Fruit fly (Drosophila melanogaster) whole organism, embryonic: ENCODE results near the gene Nos.

Experiments
- B-H1 ChIP-seq: fragments of 200-800 bp; sonication (Bioruptor generic); IDR thresholded peaks from 3 replicates; pipeline ENCODE4 v1.3.6; 2022; ENCODE audit warnings: missing biosample characterization, missing genetic modification characterization
- Blimp-1 ChIP-seq: fragments of 200-800 bp; sonication (Bioruptor generic); optimal IDR thresholded peaks from 3 replicates; lab custom pipeline; 2018; ENCODE audit warnings: missing biosample characterization, missing genetic modification characterization, mild to moderate bottlenecking, moderate library complexity, missing genetic modification reagents
- C15 ChIP-seq: fragments of 200-800 bp; sonication (Bioruptor generic); IDR thresholded peaks from 3 replicates; pipeline ENCODE4 v1.3.6; 2022; ENCODE audit warnings: missing biosample characterization, missing genetic modification characterization
- CG10267 ChIP-seq: fragments of 200-800 bp; sonication (Bioruptor generic); optimal IDR thresholded peaks from 2 replicates; lab custom pipeline; 2018; ENCODE audit warnings: missing biosample characterization, mild to moderate bottlenecking, missing genetic modification characterization, moderate library complexity
- CG10431 ChIP-seq: fragments of 200-800 bp; sonication (Bioruptor generic); optimal IDR thresholded peaks from 3 replicates; lab custom pipeline; 2018; ENCODE audit warnings: missing biosample characterization, mild to moderate bottlenecking, missing genetic modification characterization
- CG10462 ChIP-seq: fragments of 200-800 bp; sonication (Bioruptor generic); optimal IDR thresholded peaks from 2 replicates; lab custom pipeline; 2016; ENCODE audit warnings: missing biosample characterization, missing genetic modification characterization
- CG13287 ChIP-seq: fragments of 200-800 bp; sonication (Bioruptor generic); IDR thresholded peaks from 2 replicates; pipeline ENCODE4 v1.3.6; 2022; ENCODE audit warnings: missing biosample characterization, missing genetic modification characterization; ENCODE audit not compliant: partially characterized antibody
- CG13624 ChIP-seq: fragments of 200-800 bp; sonication (Bioruptor generic); optimal IDR thresholded peaks from 2 replicates; lab custom pipeline; 2016; ENCODE audit warnings: missing biosample characterization, missing genetic modification characterization
- CG16815 ChIP-seq: fragments of 200-800 bp; sonication (Bioruptor generic); optimal IDR thresholded peaks from 3 replicates; lab custom pipeline; 2017; ENCODE audit warnings: missing biosample characterization, mild to moderate bottlenecking, missing genetic modification characterization
- CG16863 ChIP-seq: fragments of 200-800 bp; sonication (Bioruptor generic); optimal IDR thresholded peaks from 3 replicates; lab custom pipeline; 2016; ENCODE audit warnings: missing biosample characterization, missing genetic modification characterization
- CG18599 ChIP-seq: fragments of 200-800 bp; sonication (Bioruptor generic); optimal IDR thresholded peaks from 3 replicates; lab custom pipeline; 2017; ENCODE audit warnings: missing biosample characterization, missing genetic modification characterization, mild to moderate bottlenecking, moderate library complexity, missing genetic modification reagents
- CG18764 ChIP-seq: fragments of 200-800 bp; sonication (Bioruptor generic); optimal IDR thresholded peaks from 3 replicates; lab custom pipeline; 2016; ENCODE audit warnings: missing biosample characterization, missing genetic modification characterization
- CG3163 ChIP-seq: fragments of 200-800 bp; sonication (Bioruptor generic); optimal IDR thresholded peaks from 3 replicates; lab custom pipeline; 2016; ENCODE audit warnings: missing biosample characterization, missing genetic modification characterization
- CG32532 ChIP-seq: fragments of 200-800 bp; sonication (Bioruptor generic); IDR thresholded peaks from 2 replicates; pipeline ENCODE4 v1.3.6; 2022; ENCODE audit warnings: missing biosample characterization, missing genetic modification characterization
- CG34422 ChIP-seq: fragments of 200-800 bp; sonication (Bioruptor generic); IDR thresholded peaks from 3 replicates; pipeline ENCODE4 v1.3.6; 2022; ENCODE audit warnings: missing biosample characterization, missing genetic modification characterization
- CG4617 ChIP-seq: fragments of 200-800 bp; sonication (Bioruptor generic); optimal IDR thresholded peaks from 3 replicates; lab custom pipeline; 2016; ENCODE audit warnings: missing biosample characterization, missing genetic modification characterization, borderline replicate concordance
- CG4730 ChIP-seq: fragments of 200-800 bp; sonication (Bioruptor generic); IDR thresholded peaks from 2 replicates; pipeline ENCODE4 v1.3.6; 2022; ENCODE audit warnings: missing biosample characterization, missing genetic modification characterization
- CG7357 ChIP-seq: fragments of 200-800 bp; sonication (Bioruptor generic); IDR thresholded peaks from 3 replicates; pipeline ENCODE4 v1.3.6; 2022; ENCODE audit warnings: missing biosample characterization, missing genetic modification characterization
- CG7556 ChIP-seq: fragments of 200-800 bp; sonication (Bioruptor generic); optimal IDR thresholded peaks from 2 replicates; lab custom pipeline; 2017; ENCODE audit warnings: missing biosample characterization, mild to moderate bottlenecking, missing genetic modification characterization
- CG7745 ChIP-seq: fragments of 200-800 bp; sonication (Bioruptor generic); optimal IDR thresholded peaks from 2 replicates; lab custom pipeline; 2018; ENCODE audit warnings: missing biosample characterization, mild to moderate bottlenecking, missing genetic modification characterization, moderate library complexity
- CG8089 ChIP-seq: fragments of 200-800 bp; sonication (Bioruptor generic); optimal IDR thresholded peaks from 3 replicates; lab custom pipeline; 2016; ENCODE audit warnings: missing biosample characterization, missing genetic modification characterization
- CG9609 ChIP-seq: fragments of 200-800 bp; sonication (Bioruptor generic); optimal IDR thresholded peaks from 3 replicates; lab custom pipeline; 2016; ENCODE audit warnings: missing biosample characterization, missing genetic modification characterization
- Dad ChIP-seq: fragments of 200-800 bp; sonication (Bioruptor generic); optimal IDR thresholded peaks from 3 replicates; lab custom pipeline; 2016; ENCODE audit warnings: missing biosample characterization, missing genetic modification characterization
- Dip3 ChIP-seq: fragments of 200-800 bp; sonication (Bioruptor generic); optimal IDR thresholded peaks from 3 replicates; lab custom pipeline; 2016; ENCODE audit warnings: missing biosample characterization, missing genetic modification characterization
- Dp ChIP-seq: fragments of 200-800 bp; sonication (Bioruptor generic); optimal IDR thresholded peaks from 2 replicates; lab custom pipeline; 2018; ENCODE audit warnings: missing biosample characterization, mild to moderate bottlenecking, missing genetic modification characterization, moderate library complexity
- E2f1 ChIP-seq: fragments of 200-800 bp; sonication (Bioruptor generic); IDR thresholded peaks from 2 replicates; pipeline ENCODE4 v1.3.6; 2022; ENCODE audit warnings: missing biosample characterization, missing genetic modification characterization
- Fer3 ChIP-seq: fragments of 200-800 bp; sonication (Bioruptor generic); optimal IDR thresholded peaks from 2 replicates; lab custom pipeline; 2018; ENCODE audit warnings: missing biosample characterization, mild to moderate bottlenecking, missing genetic modification characterization, moderate library complexity
- H15 ChIP-seq: fragments of 200-800 bp; sonication (Bioruptor generic); IDR thresholded peaks from 3 replicates; pipeline ENCODE4 v1.3.6; 2022; ENCODE audit warnings: missing biosample characterization, missing genetic modification characterization
- HLH3B ChIP-seq: fragments of 200-800 bp; sonication (Bioruptor generic); IDR thresholded peaks from 2 replicates; pipeline ENCODE4 v1.3.6; 2022; ENCODE audit warnings: missing biosample characterization, missing genetic modification characterization
- HLH54F ChIP-seq: fragments of 200-800 bp; sonication (Bioruptor generic); optimal IDR thresholded peaks from 3 replicates; lab custom pipeline; 2016; ENCODE audit warnings: missing biosample characterization, missing genetic modification characterization
- Hmr ChIP-seq: fragments of 200-800 bp; sonication (Bioruptor generic); optimal IDR thresholded peaks from 3 replicates; lab custom pipeline; 2017; ENCODE audit warnings: mild to moderate bottlenecking, missing biosample characterization, missing genetic modification reagents, missing genetic modification characterization
- Hsf ChIP-seq: fragments of 200-800 bp; sonication (Bioruptor generic); optimal IDR thresholded peaks from 3 replicates; lab custom pipeline; 2016; ENCODE audit warnings: missing biosample characterization, missing genetic modification characterization
- MBD-R2 ChIP-seq: fragments of 200-800 bp; sonication (Bioruptor generic); IDR thresholded peaks from 2 replicates; pipeline ENCODE4 v1.3.6; 2022; ENCODE audit warnings: missing biosample characterization, missing genetic modification characterization
- MESR4 ChIP-seq: fragments of 200-800 bp; sonication (Bioruptor generic); optimal IDR thresholded peaks from 2 replicates; lab custom pipeline; 2018; ENCODE audit warnings: missing biosample characterization, mild to moderate bottlenecking, missing genetic modification characterization, moderate library complexity
- Sry-β ChIP-seq: fragments of 200-800 bp; sonication (Bioruptor generic); optimal IDR thresholded peaks from 2 replicates; lab custom pipeline; 2018; ENCODE audit warnings: missing biosample characterization, mild to moderate bottlenecking, missing genetic modification characterization, moderate library complexity
- Sry-δ ChIP-seq: fragments of 200-800 bp; sonication (Bioruptor generic); optimal IDR thresholded peaks from 2 replicates; lab custom pipeline; 2016; ENCODE audit warnings: missing biosample characterization, missing genetic modification characterization
- Xrp1 ChIP-seq: fragments of 200-800 bp; sonication (Bioruptor generic); IDR thresholded peaks from 2 replicates; pipeline ENCODE4 v1.3.6; 2022; ENCODE audit warnings: missing biosample characterization, missing genetic modification characterization
- bab2 ChIP-seq: fragments of 200-800 bp; sonication (Bioruptor generic); optimal IDR thresholded peaks from 2 replicates; lab custom pipeline; 2016; ENCODE audit warnings: missing biosample characterization, missing genetic modification characterization
- bigmax ChIP-seq: fragments of 200-800 bp; sonication (Bioruptor generic); optimal IDR thresholded peaks from 2 replicates; lab custom pipeline; 2018; ENCODE audit warnings: missing biosample characterization, mild to moderate bottlenecking, missing genetic modification characterization
- bowl ChIP-seq: fragments of 200-800 bp; sonication (Bioruptor generic); IDR thresholded peaks from 2 replicates; pipeline ENCODE4 v1.3.6; 2022; ENCODE audit warnings: missing biosample characterization, missing genetic modification characterization
- cg ChIP-seq: fragments of 200-800 bp; sonication (Bioruptor generic); optimal IDR thresholded peaks from 3 replicates; lab custom pipeline; 2019; ENCODE audit warnings: missing biosample characterization, mild to moderate bottlenecking, missing genetic modification characterization, moderate library complexity
- dimm ChIP-seq: fragments of 200-800 bp; sonication (Bioruptor generic); IDR thresholded peaks from 2 replicates; pipeline ENCODE4 v1.3.6; 2022; ENCODE audit warnings: missing biosample characterization, missing genetic modification characterization
- exex ChIP-seq: fragments of 200-800 bp; sonication (Bioruptor generic); optimal IDR thresholded peaks from 4 replicates; lab custom pipeline; 2018; ENCODE audit warnings: missing biosample characterization, mild to moderate bottlenecking, missing genetic modification characterization, moderate library complexity
- fd102C ChIP-seq: fragments of 200-800 bp; sonication (Bioruptor generic); optimal IDR thresholded peaks from 2 replicates; lab custom pipeline; 2018; ENCODE audit warnings: missing biosample characterization, mild to moderate bottlenecking, missing genetic modification characterization, moderate library complexity
- insv ChIP-seq, 2 experiments: fragments of 200-800 bp; sonication (Bioruptor generic); optimal IDR thresholded peaks; 3 replicates each; lab custom pipeline; 2016 to 2018; ENCODE audit warnings: missing biosample characterization in 2 of 2, missing genetic modification characterization in 2 of 2
- inv ChIP-seq: fragments of 200-800 bp; sonication (Bioruptor generic); IDR thresholded peaks from 2 replicates; pipeline ENCODE4 v1.3.6; 2022; ENCODE audit warnings: missing biosample characterization, missing genetic modification characterization; ENCODE audit not compliant: partially characterized antibody
- nmo ChIP-seq: fragments of 200-800 bp; sonication (Bioruptor generic); optimal IDR thresholded peaks from 2 replicates; lab custom pipeline; 2018; ENCODE audit warnings: missing biosample characterization, mild to moderate bottlenecking, missing genetic modification characterization, moderate library complexity
- nom ChIP-seq: fragments of 200-800 bp; sonication (Bioruptor generic); optimal IDR thresholded peaks from 2 replicates; lab custom pipeline; 2017; ENCODE audit warnings: missing biosample characterization, missing genetic modification characterization, mild to moderate bottlenecking, moderate library complexity, missing genetic modification reagents
- odd ChIP-seq: fragments of 200-800 bp; sonication (Bioruptor generic); optimal IDR thresholded peaks from 2 replicates; lab custom pipeline; 2017; ENCODE audit warnings: missing biosample characterization, mild to moderate bottlenecking, missing genetic modification characterization
- stc ChIP-seq: fragments of 200-800 bp; sonication (Bioruptor generic); IDR thresholded peaks from 2 replicates; pipeline ENCODE4 v1.3.6; 2022; ENCODE audit warnings: missing biosample characterization, missing genetic modification characterization
- unc-4 ChIP-seq: fragments of 200-800 bp; sonication (Bioruptor generic); IDR thresholded peaks from 2 replicates; pipeline ENCODE4 v1.3.6; 2022; ENCODE audit warnings: missing biosample characterization, missing genetic modification characterization; ENCODE audit not compliant: partially characterized antibody
- usp ChIP-seq: fragments of >200 bp; optimal IDR thresholded peaks from 2 replicates; lab custom pipeline; 2017; ENCODE audit warnings: missing biosample characterization, missing genetic modification characterization

Nos gene

DNA sequence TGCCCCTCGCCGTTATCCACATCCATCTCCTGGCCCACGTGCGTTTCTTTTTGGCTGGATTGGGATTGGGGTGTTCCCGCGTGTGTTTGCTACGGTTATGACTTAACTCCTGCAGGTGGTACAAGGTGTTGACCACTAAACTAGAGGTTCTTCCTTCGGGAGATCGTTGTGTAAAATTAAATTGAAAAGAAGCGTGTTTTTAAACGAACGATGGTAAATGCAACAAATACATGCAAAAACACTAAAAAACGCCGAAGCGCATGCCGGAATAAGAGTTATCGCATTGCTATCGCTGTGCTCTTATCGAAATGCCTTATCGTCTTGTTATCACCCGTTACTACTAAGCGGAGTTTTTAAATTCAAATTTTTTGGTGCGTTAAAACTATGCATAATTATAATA, 67.6 kb downstream of the Nos start, which contains the start of gene CG6724 (continued):
- TF ChIP-seq CG4617 (GFP tag; lab: Kevin White, UChicago), result peak; percentile 69
- no peak for TF ChIP-seq CG18599 (GFP tag; lab: Kevin White, UChicago)
- TF ChIP-seq cg (GFP tag; lab: Kevin White, UChicago), result no peak
- TF ChIP-seq unc-4 (GFP tag; lab: Robert Waterston, UW), result peak; percentile 61
- no peak for TF ChIP-seq Xrp1 (GFP tag; lab: Robert Waterston, UW)
- no peak for TF ChIP-seq CG7357 (GFP tag; lab: Robert Waterston, UW)
- TF ChIP-seq insv (GFP tag; optimal IDR thresholded peaks at IDR 0.05; lab: Kevin White, UChicago), result no peak
- TF ChIP-seq CG7556 (GFP tag; lab: Kevin White, UChicago), result no peak
- TF ChIP-seq nmo (GFP tag; lab: Kevin White, UChicago), result no peak
- peak; percentile 37 for TF ChIP-seq CG10267
- no peak for TF ChIP-seq bowl (GFP tag; lab: Robert Waterston, UW)
- TF ChIP-seq Dip3 (GFP tag; lab: Kevin White, UChicago), result no peak
- no peak for TF ChIP-seq nom (GFP tag; lab: Kevin White, UChicago)
- no peak for TF ChIP-seq exex (tag; lab: Kevin White, UChicago)
- no peak for TF ChIP-seq bigmax (GFP tag; lab: Kevin White, UChicago)
- TF ChIP-seq HLH3B (GFP tag; lab: Robert Waterston, UW), result no peak
- TF ChIP-seq CG10431 (GFP tag; lab: Kevin White, UChicago), result no peak
- TF ChIP-seq Sry-δ, result peak; percentile 80
- TF ChIP-seq Hmr, result no peak
- peak; percentile 80 for TF ChIP-seq CG13287 (GFP tag; lab: Robert Waterston, UW)
- TF ChIP-seq CG34422, result peak; percentile 14; the same call in 1 of the 3 replicates
- TF ChIP-seq CG13624, result no peak
- TF ChIP-seq CG32532 (GFP tag; lab: Robert Waterston, UW), result no peak
- TF ChIP-seq Blimp-1, result no peak
- TF ChIP-seq usp (GFP tag; lab: Kevin White, UChicago), result no peak
- no peak for TF ChIP-seq Fer3 (tag; lab: Kevin White, UChicago)
- no peak for TF ChIP-seq Hsf (GFP tag; lab: Kevin White, UChicago)
- no peak for TF ChIP-seq Dad
- no peak for TF ChIP-seq CG4730 (GFP tag; lab: Robert Waterston, UW)
- TF ChIP-seq MESR4 (GFP tag; lab: Kevin White, UChicago), result peak; percentile 62
- TF ChIP-seq bab2, result no peak
- no peak for TF ChIP-seq dimm
- no peak for TF ChIP-seq odd
- TF ChIP-seq C15 (GFP tag; lab: Robert Waterston, UW), result no peak
- TF ChIP-seq stc, result no peak
- TF ChIP-seq inv (GFP tag; lab: Robert Waterston, UW), result peak; percentile 50
- TF ChIP-seq CG7745 (tag; lab: Kevin White, UChicago), result no peak
- no peak for TF ChIP-seq CG16863
- no peak for TF ChIP-seq fd102C (GFP tag; lab: Kevin White, UChicago)
- TF ChIP-seq CG8089, result no peak
- peak; percentile 69; the same call in 1 of the 2 replicates for TF ChIP-seq MBD-R2 (GFP tag; lab: Robert Waterston, UW)
- TF ChIP-seq B-H1 (GFP tag; lab: Robert Waterston, UW), result no peak
- TF ChIP-seq H15 (GFP tag; lab: Robert Waterston, UW), result no peak
- TF ChIP-seq Dp (GFP tag; lab: Kevin White, UChicago), result peak; percentile 88
- TF ChIP-seq HLH54F (GFP tag; lab: Kevin White, UChicago), result no peak
- TF ChIP-seq Sry-β (GFP tag; lab: Kevin White, UChicago), result no peak
- TF ChIP-seq CG18764 (GFP tag; lab: Kevin White, UChicago), result no peak
- TF ChIP-seq E2f1, result no peak
- TF ChIP-seq CG10462 (GFP tag; lab: Kevin White, UChicago), result no peak
- no peak for TF ChIP-seq CG9609 (GFP tag; lab: Kevin White, UChicago)
- no peak for TF ChIP-seq CG3163 (GFP tag; lab: Kevin White, UChicago)
- no peak for TF ChIP-seq CG16815 (GFP tag; lab: Kevin White, UChicago)
